Worm (Caenorhabditis elegans) whole organism, midembryonic: ENCODE data around the gene ltd-1.

Experiments used
- cog-1 ChIP-seq: sonication (generic microtip); optimal IDR thresholded peaks from 2 replicates; lab custom pipeline; 2016; ENCODE audit warnings: missing genetic modification characterization, missing compliant biosample characterization
- flt-1 ChIP-seq: fragments of 200-800 bp; sonication (Bioruptor generic); IDR thresholded peaks from 2 replicates; pipeline ENCODE4 v1.3.6; 2022; ENCODE audit warnings: missing genetic modification characterization, missing compliant biosample characterization
- klf-2 ChIP-seq: fragments of 200-800 bp; sonication (Bioruptor generic); conservative IDR thresholded peaks from 2 replicates; pipeline ENCODE4 v1.3.6; 2022; ENCODE audit warnings: missing genetic modification reagents, missing genetic modification characterization, missing compliant biosample characterization
- med-1 ChIP-seq: sonication (generic microtip); optimal IDR thresholded peaks from 2 replicates; lab custom pipeline; 2017; ENCODE audit warnings: missing genetic modification characterization, mild to moderate bottlenecking, missing compliant biosample characterization, antibody characterized with exemption, missing genetic modification reagents; ENCODE audit not compliant: insufficient read depth
- ref-1 ChIP-seq: fragments of 200-800 bp; sonication (Bioruptor generic); conservative IDR thresholded peaks from 2 replicates; pipeline ENCODE4 v1.3.6; 2022; ENCODE audit warnings: missing genetic modification reagents, missing genetic modification characterization, missing compliant biosample characterization
- tab-1 ChIP-seq: fragments of 200-800 bp; sonication (Bioruptor generic); IDR thresholded peaks from 2 replicates; pipeline ENCODE4 v1.3.6; 2022; ENCODE audit warnings: missing genetic modification characterization, missing compliant biosample characterization
- ztf-23 ChIP-seq: fragments of 200-800 bp; sonication (Bioruptor generic); IDR thresholded peaks from 2 replicates; pipeline ENCODE4 v1.3.6; 2022; ENCODE audit warnings: missing genetic modification reagents, missing genetic modification characterization, missing compliant biosample characterization
- ztf-29 ChIP-seq: fragments of 200-800 bp; sonication (Bioruptor generic); IDR thresholded peaks from 2 replicates; pipeline ENCODE4 v1.3.6; 2022; ENCODE audit warnings: missing genetic modification reagents, missing genetic modification characterization, missing compliant biosample characterization

- TF ChIP-seq klf-2 (no peak), med-1 (GFP tag; lab: Kevin White, UChicago) (no peak), flt-1 (GFP tag; lab: Robert Waterston, UW) (no peak), tab-1 (GFP tag; lab: Robert Waterston, UW) (no peak), ztf-29 (GFP tag; lab: Robert Waterston, UW) (no peak), ztf-23 (GFP tag; lab: Robert Waterston, UW) (no peak), cog-1 (tag; lab: Kevin White, UChicago) (no peak), ref-1 (GFP tag; lab: Robert Waterston, UW) (no peak)
These were observed 43.4 kb upstream of the ltd-1 start for ce11 chrII:8135953-8136352.
